Fruit fly (Drosophila melanogaster): ENCODE data around the gene VhaPPA1-1.

DNA sequence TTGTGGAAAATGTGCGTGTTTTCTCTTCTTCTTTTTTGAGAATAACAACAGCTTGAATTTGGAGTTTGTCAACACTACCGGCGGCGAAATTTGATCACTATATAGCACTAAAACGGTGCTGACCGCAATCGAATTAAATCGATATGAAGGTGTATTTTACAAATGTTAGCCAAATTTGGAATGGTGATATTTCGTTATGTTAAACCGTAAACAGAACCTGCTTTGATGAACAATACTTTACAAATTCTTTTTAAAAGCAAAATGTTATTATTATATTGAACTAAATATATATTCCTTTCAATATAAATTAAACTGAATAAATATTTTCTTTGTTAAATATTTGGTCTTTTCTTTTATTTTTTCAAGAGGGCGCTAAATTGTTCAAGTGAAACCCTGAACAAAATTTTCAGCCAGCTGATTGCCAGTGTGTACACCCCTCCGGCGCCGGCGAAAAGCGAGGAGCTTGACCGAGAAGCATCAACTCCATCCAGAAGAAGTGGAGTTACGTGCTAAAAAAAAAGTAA is 17.8 kb downstream of the VhaPPA1-1 start, which contains the start of the genes Rrp6, CG33331 and CG33332:
- TF ChIP-seq fd59A (GFP tag; optimal IDR thresholded peaks at IDR 0.05) (no peak), OdsH (GFP tag; optimal IDR thresholded peaks at IDR 0.05) (no peak), vri (GFP tag; optimal IDR thresholded peaks at IDR 0.05) (no peak), CG8119 (GFP tag; IDR thresholded peaks at IDR 0.05) (peak; percentile 65; the same call in 2 of the 3 replicates), cyc (GFP tag; optimal IDR thresholded peaks at IDR 0.05) (peak; percentile 64), CG6792 (GFP tag; optimal IDR thresholded peaks at IDR 0.05) (peak; percentile 69), CG15336 (GFP tag; IDR thresholded peaks at IDR 0.05) (peak; percentile 66), CG6808 (GFP tag; optimal IDR thresholded peaks at IDR 0.05) (no peak), CG8632 (GFP tag; optimal IDR thresholded peaks at IDR 0.05) (no peak), achi (GFP tag; optimal IDR thresholded peaks at IDR 0.05) (no peak)

Measured in whole organism, prepupa.